Fruit fly (Drosophila melanogaster) whole organism, embryonic: ENCODE data around the gene CG31525.

ENCODE experiments used
- Abd-B ChIP-seq: fragments of 200-800 bp; sonication (Bioruptor generic); optimal IDR thresholded peaks from 2 replicates; lab custom pipeline; 2018; ENCODE audit warnings: missing biosample characterization, mild to moderate bottlenecking, missing genetic modification characterization, moderate library complexity
- B-H1 ChIP-seq: fragments of 200-800 bp; sonication (Bioruptor generic); IDR thresholded peaks from 3 replicates; pipeline ENCODE4 v1.3.6; 2022; ENCODE audit warnings: missing biosample characterization, missing genetic modification characterization
- Bteb2 ChIP-seq: fragments of 200-800 bp; sonication (Bioruptor generic); optimal IDR thresholded peaks from 2 replicates; lab custom pipeline; 2016; ENCODE audit warnings: missing biosample characterization, missing genetic modification characterization
- CG10565 ChIP-seq: fragments of 200-800 bp; sonication (Bioruptor generic); optimal IDR thresholded peaks from 3 replicates; lab custom pipeline; 2016; ENCODE audit warnings: missing biosample characterization, mild to moderate bottlenecking, missing genetic modification characterization
- CG11093 ChIP-seq: fragments of 200-800 bp; sonication (Bioruptor generic); IDR thresholded peaks from 3 replicates; pipeline ENCODE4 v1.3.6; 2022; ENCODE audit warnings: missing biosample characterization, missing genetic modification characterization
- CG13775 ChIP-seq: fragments of 200-800 bp; sonication (Bioruptor generic); optimal IDR thresholded peaks from 3 replicates; lab custom pipeline; 2017; ENCODE audit warnings: missing biosample characterization, mild to moderate bottlenecking, missing genetic modification characterization
- CG14014 ChIP-seq: fragments of 200-800 bp; sonication (Bioruptor generic); IDR thresholded peaks from 2 replicates; pipeline ENCODE4 v1.3.6; 2022; ENCODE audit warnings: missing biosample characterization, missing genetic modification characterization
- CG15514 ChIP-seq: fragments of 200-800 bp; sonication (Bioruptor generic); optimal IDR thresholded peaks from 3 replicates; lab custom pipeline; 2017; ENCODE audit warnings: missing biosample characterization, missing genetic modification characterization, mild to moderate bottlenecking, moderate library complexity, missing genetic modification reagents
- CG1603 ChIP-seq: fragments of 200-800 bp; sonication (Bioruptor generic); optimal IDR thresholded peaks from 2 replicates; lab custom pipeline; 2019; ENCODE audit warnings: missing biosample characterization, mild to moderate bottlenecking, missing genetic modification characterization, moderate library complexity
- CG17568 ChIP-seq: fragments of 200-800 bp; sonication (Bioruptor generic); optimal IDR thresholded peaks from 2 replicates; lab custom pipeline; 2018; ENCODE audit warnings: missing biosample characterization, mild to moderate bottlenecking, missing genetic modification characterization, moderate library complexity
- CG17829 ChIP-seq: fragments of 200-800 bp; optimal IDR thresholded peaks from 2 replicates; lab custom pipeline; 2019; ENCODE audit warnings: missing biosample characterization, mild to moderate bottlenecking, missing genetic modification characterization, moderate library complexity
- CG17912 ChIP-seq: fragments of 200-800 bp; sonication (Bioruptor generic); optimal IDR thresholded peaks from 2 replicates; lab custom pipeline; 2018; ENCODE audit warnings: missing biosample characterization, mild to moderate bottlenecking, missing genetic modification characterization
- CG18262 ChIP-seq: fragments of 200-800 bp; optimal IDR thresholded peaks from 3 replicates; lab custom pipeline; 2019; ENCODE audit warnings: missing biosample characterization, mild to moderate bottlenecking, missing genetic modification characterization, moderate library complexity
- CG18619 ChIP-seq: fragments of 200-800 bp; sonication (Bioruptor generic); optimal IDR thresholded peaks from 3 replicates; lab custom pipeline; 2017; ENCODE audit warnings: missing biosample characterization, mild to moderate bottlenecking, missing genetic modification characterization
- CG2116 ChIP-seq: fragments of 200-800 bp; sonication (Bioruptor generic); optimal IDR thresholded peaks from 3 replicates; lab custom pipeline; 2018; ENCODE audit warnings: missing biosample characterization, mild to moderate bottlenecking, missing genetic modification characterization
- CG30431 ChIP-seq: fragments of 200-800 bp; sonication (Bioruptor generic); optimal IDR thresholded peaks from 2 replicates; lab custom pipeline; 2017; ENCODE audit warnings: missing biosample characterization, missing genetic modification characterization
- CG3726 ChIP-seq: fragments of 200-800 bp; sonication (Bioruptor generic); IDR thresholded peaks from 3 replicates; pipeline ENCODE4, ENCODE4 v1.3.6; 2022; ENCODE audit warnings: missing biosample characterization, missing genetic modification characterization
- CG5245 ChIP-seq: fragments of 200-800 bp; sonication (Bioruptor generic); optimal IDR thresholded peaks from 3 replicates; lab custom pipeline; 2016; ENCODE audit warnings: missing biosample characterization, missing genetic modification characterization
- CG9876 ChIP-seq: fragments of 200-800 bp; sonication (Bioruptor generic); optimal IDR thresholded peaks from 2 replicates; lab custom pipeline; 2016; ENCODE audit warnings: missing biosample characterization, missing genetic modification characterization
- Hr78 ChIP-seq, 2 experiments: fragments of 200-800 bp in 1 of 2; fragments of >200 bp in 1 of 2; sonication (Bioruptor generic) in 1 of 2; optimal IDR thresholded peaks; 2 replicates each; lab custom pipeline; 2017 to 2019; ENCODE audit warnings: missing biosample characterization in 2 of 2, missing genetic modification characterization in 2 of 2, mild to moderate bottlenecking in 1 of 2, moderate library complexity in 1 of 2
- Nf-YA ChIP-seq: fragments of 200-800 bp; sonication (Bioruptor generic); IDR thresholded peaks from 2 replicates; pipeline ENCODE4 v1.3.6; 2022; ENCODE audit warnings: missing biosample characterization, missing genetic modification characterization
- Opbp ChIP-seq: fragments of 200-800 bp; sonication (Bioruptor generic); IDR thresholded peaks from 3 replicates; pipeline ENCODE4 v1.3.6; 2022; ENCODE audit warnings: missing biosample characterization, missing genetic modification characterization; ENCODE audit not compliant: partially characterized antibody
- Ptx1 ChIP-seq: fragments of 200-800 bp; sonication (Bioruptor generic); IDR thresholded peaks from 2 replicates; pipeline ENCODE4 v1.3.6; 2022; ENCODE audit warnings: missing biosample characterization, missing genetic modification characterization
- Side ChIP-seq: fragments of 200-800 bp; sonication (Bioruptor generic); optimal IDR thresholded peaks from 2 replicates; lab custom pipeline; 2016; ENCODE audit warnings: missing biosample characterization, missing genetic modification characterization
- Spps ChIP-seq: fragments of 200-800 bp; sonication (Bioruptor generic); optimal IDR thresholded peaks from 2 replicates; lab custom pipeline; 2018; ENCODE audit warnings: missing biosample characterization, mild to moderate bottlenecking, missing genetic modification characterization
- Xbp1 ChIP-seq: fragments of 200-800 bp; sonication (Bioruptor generic); optimal IDR thresholded peaks from 3 replicates; lab custom pipeline; 2016; ENCODE audit warnings: missing biosample characterization, mild to moderate bottlenecking, missing genetic modification characterization
- az2 ChIP-seq: fragments of 200-800 bp; sonication (Bioruptor generic); optimal IDR thresholded peaks from 3 replicates; lab custom pipeline; 2016; ENCODE audit warnings: missing biosample characterization, missing genetic modification characterization
- bab2 ChIP-seq: fragments of 200-800 bp; sonication (Bioruptor generic); optimal IDR thresholded peaks from 2 replicates; lab custom pipeline; 2016; ENCODE audit warnings: missing biosample characterization, missing genetic modification characterization
- cad ChIP-seq: fragments of >200 bp; optimal IDR thresholded peaks from 2 replicates; lab custom pipeline; 2017; ENCODE audit warnings: missing biosample characterization, missing genetic modification characterization
- caup ChIP-seq: fragments of 200-800 bp; sonication (Bioruptor generic); optimal IDR thresholded peaks from 3 replicates; lab custom pipeline; 2017; ENCODE audit warnings: missing biosample characterization, mild to moderate bottlenecking, missing genetic modification characterization, moderate library complexity; ENCODE audit not compliant: severe bottlenecking
- croc ChIP-seq: fragments of 200-800 bp; sonication (Bioruptor generic); conservative IDR thresholded peaks from 3 replicates; pipeline ENCODE4 v1.3.6; 2022; ENCODE audit warnings: missing biosample characterization, missing genetic modification characterization
- crp ChIP-seq, 2 experiments: fragments of 200-800 bp; sonication (Bioruptor generic); optimal IDR thresholded peaks; 2 replicates in 1 of 2; 3 replicates in 1 of 2; lab custom pipeline; 2017; ENCODE audit warnings: missing biosample characterization in 2 of 2, missing genetic modification characterization in 2 of 2, mild to moderate bottlenecking in 1 of 2, moderate library complexity in 1 of 2
- da ChIP-seq: fragments of 200-800 bp; sonication (Bioruptor generic); optimal IDR thresholded peaks from 2 replicates; lab custom pipeline; 2016; ENCODE audit warnings: missing biosample characterization, missing genetic modification characterization
- dmrt99B ChIP-seq: fragments of 200-800 bp; sonication (Bioruptor generic); optimal IDR thresholded peaks from 2 replicates; lab custom pipeline; 2018; ENCODE audit warnings: missing biosample characterization, mild to moderate bottlenecking, missing genetic modification characterization, moderate library complexity
- dpn ChIP-seq, 2 experiments: fragments of 200-800 bp; sonication (Bioruptor generic); optimal IDR thresholded peaks; 3 replicates each; lab custom pipeline; 2016; ENCODE audit warnings: missing biosample characterization in 2 of 2, missing genetic modification characterization in 2 of 2
- eyg ChIP-seq: fragments of 200-800 bp; sonication (Bioruptor generic); optimal IDR thresholded peaks from 3 replicates; lab custom pipeline; 2016; ENCODE audit warnings: missing biosample characterization, missing genetic modification characterization
- gcm2 ChIP-seq: fragments of 200-800 bp; sonication (Bioruptor generic); optimal IDR thresholded peaks from 2 replicates; lab custom pipeline; 2016; ENCODE audit warnings: missing biosample characterization, missing genetic modification characterization
- gfzf ChIP-seq: fragments of 200-800 bp; sonication (Bioruptor generic); optimal IDR thresholded peaks from 2 replicates; lab custom pipeline; 2016; ENCODE audit warnings: missing biosample characterization, mild to moderate bottlenecking, missing genetic modification characterization, moderate library complexity
- gt ChIP-seq: fragments of 200-800 bp; sonication (Bioruptor generic); IDR thresholded peaks from 2 replicates; pipeline ENCODE4 v1.3.6; 2022; ENCODE audit warnings: missing biosample characterization, missing genetic modification characterization
- hth ChIP-seq: fragments of >200 bp; optimal IDR thresholded peaks from 2 replicates; lab custom pipeline; 2017; ENCODE audit warnings: inconsistent platforms
- insv ChIP-seq, 2 experiments: fragments of 200-800 bp; sonication (Bioruptor generic); optimal IDR thresholded peaks; 3 replicates each; lab custom pipeline; 2016 to 2018; ENCODE audit warnings: missing biosample characterization in 2 of 2, missing genetic modification characterization in 2 of 2
- mam ChIP-seq: fragments of 200-800 bp; sonication (Bioruptor generic); optimal IDR thresholded peaks from 3 replicates; lab custom pipeline; 2016; ENCODE audit warnings: missing biosample characterization, missing genetic modification characterization
- phol ChIP-seq: fragments of 200-800 bp; sonication (Bioruptor generic); optimal IDR thresholded peaks from 3 replicates; lab custom pipeline; 2018; ENCODE audit warnings: missing biosample characterization, mild to moderate bottlenecking, missing genetic modification characterization, moderate library complexity
- ranshi ChIP-seq: fragments of 200-800 bp; sonication (Bioruptor generic); IDR thresholded peaks from 2 replicates; pipeline ENCODE4 v1.3.6; 2022; ENCODE audit warnings: missing biosample characterization, missing genetic modification characterization
- repo ChIP-seq: fragments of 200-800 bp; sonication (Bioruptor generic); optimal IDR thresholded peaks from 2 replicates; lab custom pipeline; 2016; ENCODE audit warnings: missing biosample characterization, missing genetic modification characterization
- rib ChIP-seq: fragments of 200-800 bp; sonication (Bioruptor generic); IDR thresholded peaks from 2 replicates; pipeline ENCODE4 v1.3.6; 2022; ENCODE audit warnings: missing biosample characterization, missing genetic modification characterization
- seq ChIP-seq: fragments of 200-800 bp; sonication (Bioruptor generic); IDR thresholded peaks from 2 replicates; pipeline ENCODE4 v1.3.6; 2022; ENCODE audit warnings: missing biosample characterization, missing genetic modification characterization
- shn ChIP-seq: fragments of 200-800 bp; sonication (Bioruptor generic); optimal IDR thresholded peaks from 3 replicates; lab custom pipeline; 2016; ENCODE audit warnings: missing biosample characterization, missing genetic modification characterization
- slp2 ChIP-seq: fragments of 200-800 bp; sonication (Bioruptor generic); optimal IDR thresholded peaks from 2 replicates; lab custom pipeline; 2016; ENCODE audit warnings: missing biosample characterization, missing genetic modification characterization
- so ChIP-seq: fragments of 200-800 bp; sonication (Bioruptor generic); IDR thresholded peaks from 3 replicates; pipeline ENCODE4 v1.3.6; 2022; ENCODE audit warnings: missing biosample characterization, missing genetic modification characterization
- zfh1 ChIP-seq: fragments of 200-800 bp; sonication (Bioruptor generic); IDR thresholded peaks from 3 replicates; pipeline ENCODE4 v1.3.6; 2022; ENCODE audit warnings: missing biosample characterization, missing genetic modification characterization

The CG31525 gene

dm6 chr3R:4397403-4398079 is 29.3 kb upstream of the CG31525 start, which contains the start of gene CG9855 (continued):
- no peak for TF ChIP-seq dmrt99B
- no peak for TF ChIP-seq Xbp1 (GFP tag; lab: Kevin White, UChicago)
- no peak for TF ChIP-seq insv (GFP tag; optimal IDR thresholded peaks at IDR 0.05; lab: Kevin White, UChicago)
- peak; percentile 50 for TF ChIP-seq CG17829 (tag; lab: Kevin White, UChicago)
- no peak for TF ChIP-seq croc (GFP tag; lab: Robert Waterston, UW)
- no peak for TF ChIP-seq az2 (GFP tag; lab: Kevin White, UChicago)
- no peak for TF ChIP-seq crp (GFP tag; optimal IDR thresholded peaks at IDR 0.05; lab: Kevin White, UChicago)
- TF ChIP-seq mam (GFP tag; lab: Kevin White, UChicago) = no peak
- TF ChIP-seq Abd-B (GFP tag; lab: Kevin White, UChicago) = no peak
- no peak for TF ChIP-seq Bteb2 (GFP tag; lab: Kevin White, UChicago)
- no peak for TF ChIP-seq CG17568 (GFP tag; lab: Kevin White, UChicago)
- TF ChIP-seq dpn (GFP tag; optimal IDR thresholded peaks at IDR 0.05; lab: Kevin White, UChicago) = no peak
- no peak for TF ChIP-seq slp2 (GFP tag; lab: Kevin White, UChicago)
- TF ChIP-seq Hr78 (GFP tag; optimal IDR thresholded peaks at IDR 0.05; lab: Kevin White, UChicago) = no peak
- no peak for TF ChIP-seq CG9876 (GFP tag; lab: Kevin White, UChicago)
- TF ChIP-seq CG30431 (GFP tag; lab: Kevin White, UChicago) = no peak
- no peak for TF ChIP-seq CG18262 (tag; lab: Kevin White, UChicago)
- TF ChIP-seq so (GFP tag; lab: Robert Waterston, UW) = no peak
- no peak for TF ChIP-seq B-H1
- TF ChIP-seq Opbp (GFP tag; lab: Robert Waterston, UW) = 0 out of 3 replicates have a peak, but pooled peaks have one; percentile 13
- no peak for TF ChIP-seq CG5245 (GFP tag; lab: Kevin White, UChicago)
- no peak for TF ChIP-seq caup (GFP tag; lab: Kevin White, UChicago)
- TF ChIP-seq CG11093 (GFP tag; lab: Robert Waterston, UW) = no peak
- no peak for TF ChIP-seq shn
- no peak for TF ChIP-seq Spps
- no peak for TF ChIP-seq CG13775 (GFP tag; lab: Kevin White, UChicago)
- TF ChIP-seq CG10565 = no peak
- peak; percentile 94 for TF ChIP-seq gfzf (GFP tag; lab: Kevin White, UChicago)
- TF ChIP-seq repo (GFP tag; lab: Kevin White, UChicago) = no peak
- no peak for TF ChIP-seq gcm2 (GFP tag; lab: Kevin White, UChicago)
- TF ChIP-seq bab2 = no peak
- peak; percentile 40 for TF ChIP-seq CG2116 (GFP tag; lab: Kevin White, UChicago)
- TF ChIP-seq Ptx1 (GFP tag; lab: Robert Waterston, UW) = no peak
- no peak for TF ChIP-seq Nf-YA
- no peak for TF ChIP-seq Side
- TF ChIP-seq CG18619 = no peak
- TF ChIP-seq cad = no peak
- TF ChIP-seq ranshi (GFP tag; lab: Robert Waterston, UW) = no peak
- peak; percentile 63 for TF ChIP-seq CG1603 (tag; lab: Kevin White, UChicago)
- no peak for TF ChIP-seq da (GFP tag; lab: Kevin White, UChicago)
- TF ChIP-seq eyg (GFP tag; lab: Kevin White, UChicago) = no peak
- TF ChIP-seq phol (tag; lab: Kevin White, UChicago) = peak; percentile 32
- TF ChIP-seq gt = no peak
- TF ChIP-seq hth (lab: Kevin White, UChicago) = no peak
- TF ChIP-seq CG17912 (GFP tag; lab: Kevin White, UChicago) = no peak
- TF ChIP-seq seq = no peak
- no peak for TF ChIP-seq zfh1
- TF ChIP-seq rib (GFP tag; lab: Robert Waterston, UW) = no peak
- TF ChIP-seq CG15514 (GFP tag; lab: Kevin White, UChicago) = peak; percentile 62
- TF ChIP-seq CG3726 = no peak
- no peak for TF ChIP-seq CG14014
